Fruit fly (Drosophila melanogaster): Measurements from ENCODE around the gene Ugt307A1.

The Ugt307A1 gene

DNA sequence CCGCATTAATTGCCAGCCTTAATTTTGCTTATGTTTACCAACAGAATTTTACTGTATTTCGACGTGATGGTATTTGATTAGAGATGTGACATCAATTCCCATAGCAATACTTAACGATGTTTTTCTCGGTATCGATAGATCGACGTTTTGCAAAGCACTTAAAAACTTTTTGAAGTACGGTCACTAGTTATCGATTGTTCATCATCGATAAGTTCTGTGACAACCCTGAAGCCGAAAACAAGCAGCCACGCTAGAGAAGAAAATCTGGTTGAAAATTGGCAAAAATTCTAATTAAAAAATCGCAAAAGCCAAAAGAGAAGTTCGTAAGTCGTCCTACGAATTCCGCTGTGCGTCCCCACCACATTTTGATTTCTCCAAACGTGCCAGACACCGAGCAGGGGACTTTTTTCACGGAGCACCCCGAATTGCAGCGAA lies 35.2 kb upstream of the Ugt307A1 start, which contains the start of the genes Rab30 and Caper (continued):
- TF ChIP-seq Aef1 (GFP tag; IDR thresholded peaks at IDR 0.05) (peak; percentile 41; the same call in 2 of the 3 replicates), CG2120 (GFP tag; optimal IDR thresholded peaks at IDR 0.05) (peak; percentile 80), Myb (GFP tag; optimal IDR thresholded peaks at IDR 0.05) (peak; percentile 75), hbn (GFP tag; IDR thresholded peaks at IDR 0.05; ENCODE audit: partially characterized antibody) (peak; percentile 97), CG4820 (GFP tag; optimal IDR thresholded peaks at IDR 0.05) (no peak), Ssrp (tag; optimal IDR thresholded peaks at IDR 0.05) (no peak), en (GFP tag; optimal IDR thresholded peaks at IDR 0.05) (no peak), gt (GFP tag; IDR thresholded peaks at IDR 0.05) (no peak), CG1647 (GFP tag; optimal IDR thresholded peaks at IDR 0.05) (peak; percentile 23), pita (GFP tag; optimal IDR thresholded peaks at IDR 0.05) (no peak), dan (GFP tag; IDR thresholded peaks at IDR 0.05) (no peak), Trl (optimal IDR thresholded peaks at IDR 0.05) (no peak), Trl (GFP tag; optimal IDR thresholded peaks at IDR 0.05) (peak; percentile 81), CG6654 (GFP tag; optimal IDR thresholded peaks at IDR 0.05) (no peak), CG6272 (GFP tag; IDR thresholded peaks at IDR 0.05) (peak; percentile 61), Ptx1 (GFP tag; IDR thresholded peaks at IDR 0.05) (no peak; the same call in 1 of the 2 replicates), CG17328 (GFP tag; IDR thresholded peaks at IDR 0.05) (peak; percentile 11; the same call in 1 of the 2 replicates), hth (optimal IDR thresholded peaks at IDR 0.05) (no peak), Eip74EF (GFP tag; optimal IDR thresholded peaks at IDR 0.05) (no peak), ash1 (GFP tag; optimal IDR thresholded peaks at IDR 0.05) (peak; percentile 21), HLH3B (GFP tag; IDR thresholded peaks at IDR 0.05) (0 out of 2 replicates have a peak, but pooled peaks have one; percentile 28), gro (GFP tag; optimal IDR thresholded peaks at IDR 0.05) (peak; percentile 80), crc (GFP tag; optimal IDR thresholded peaks at IDR 0.05) (no peak), CG12942 (GFP tag; optimal IDR thresholded peaks at IDR 0.05) (peak; percentile 43), D (optimal IDR thresholded peaks at IDR 0.05) (no peak), D (GFP tag; optimal IDR thresholded peaks at IDR 0.05) (no peak), Hmx (GFP tag; optimal IDR thresholded peaks at IDR 0.05) (no peak), CG17829 (tag; optimal IDR thresholded peaks at IDR 0.05) (peak; percentile 74), emc (GFP tag; optimal IDR thresholded peaks at IDR 0.05) (no peak), CG13123 (GFP tag; optimal IDR thresholded peaks at IDR 0.05) (no peak), CG14014 (GFP tag; IDR thresholded peaks at IDR 0.05) (peak; percentile 49), CG13775 (GFP tag; optimal IDR thresholded peaks at IDR 0.05) (peak; percentile 21), Sry-β (GFP tag; optimal IDR thresholded peaks at IDR 0.05) (no peak), z (GFP tag; IDR thresholded peaks at IDR 0.05) (no peak), CG2889 (GFP tag; IDR thresholded peaks at IDR 0.05) (no peak), sr (GFP tag; IDR thresholded peaks at IDR 0.05) (no peak), lab (GFP tag; optimal IDR thresholded peaks at IDR 0.05) (no peak), Hand (GFP tag; optimal IDR thresholded peaks at IDR 0.05) (no peak), bsh (GFP tag; optimal IDR thresholded peaks at IDR 0.05) (peak in 1 of 2 experiments; percentile 43), zfh1 (GFP tag; IDR thresholded peaks at IDR 0.05) (peak; percentile 65; the same call in 2 of the 3 replicates), Bdp1 (GFP tag; optimal IDR thresholded peaks at IDR 0.05) (no peak), Nf-YB (GFP tag; optimal IDR thresholded peaks at IDR 0.05) (peak; percentile 35), CG6854 (GFP tag; optimal IDR thresholded peaks at IDR 0.05) (no peak), bbx (GFP tag; IDR thresholded peaks at IDR 0.05; ENCODE audit: partially characterized antibody) (peak; percentile 99), Xrp1 (GFP tag; IDR thresholded peaks at IDR 0.05) (0 out of 2 replicates have a peak, but pooled peaks have one; percentile 33), kni (GFP tag; optimal IDR thresholded peaks at IDR 0.05) (no peak), Asciz (GFP tag; optimal IDR thresholded peaks at IDR 0.05) (no peak), Elba2 (GFP tag; optimal IDR thresholded peaks at IDR 0.05) (no peak), Oaz (GFP tag; IDR thresholded peaks at IDR 0.05) (no peak), gfzf (GFP tag; optimal IDR thresholded peaks at IDR 0.05) (peak; percentile 45), yki (optimal IDR thresholded peaks at IDR 0.05) (no peak), CG7786 (GFP tag; optimal IDR thresholded peaks at IDR 0.05) (peak; percentile 43), CG15696 (tag; optimal IDR thresholded peaks at IDR 0.05) (no peak)
